Worm (Caenorhabditis elegans) whole organism, L4 larva: Measurements from ENCODE around the gene myrf-1.
A peak's percentile ranks its signal among the peaks of the same experiment; 100 is the strongest.

ENCODE experiments used
- F10B5.3 ChIP-seq: sonication (generic microtip); optimal IDR thresholded peaks from 2 replicates; lab custom pipeline; 2016; ENCODE audit warnings: mild to moderate bottlenecking, missing genetic modification characterization, missing compliant biosample characterization
- F26F4.8 ChIP-seq: fragments of 200-800 bp; sonication (Bioruptor generic); conservative IDR thresholded peaks from 2 replicates; pipeline ENCODE4 v1.3.6; 2022; ENCODE audit warnings: missing genetic modification characterization, missing compliant biosample characterization
- F49E8.2 ChIP-seq: sonication (generic microtip); optimal IDR thresholded peaks from 2 replicates; lab custom pipeline; 2016; ENCODE audit warnings: missing compliant biosample characterization, mild to moderate bottlenecking, missing genetic modification characterization, borderline replicate concordance
- T26A8.4 ChIP-seq: fragments of 200-800 bp; sonication (Bioruptor generic); IDR thresholded peaks from 2 replicates; pipeline ENCODE4 v1.3.6; 2022; ENCODE audit warnings: missing genetic modification characterization, missing compliant biosample characterization
- Y48G9A.11 ChIP-seq: fragments of 200-800 bp; sonication (Bioruptor generic); IDR thresholded peaks from 2 replicates; pipeline ENCODE4 v1.3.6; 2022; ENCODE audit warnings: missing genetic modification reagents, missing genetic modification characterization, missing compliant biosample characterization
- Y75B8A.6 ChIP-seq: fragments of 200-800 bp; sonication (Bioruptor generic); IDR thresholded peaks from 2 replicates; pipeline ENCODE4 v1.3.6; 2022; ENCODE audit warnings: missing genetic modification reagents, missing genetic modification characterization, missing compliant biosample characterization
- arid-1 ChIP-seq: fragments of 200-800 bp; sonication (Bioruptor generic); conservative IDR thresholded peaks from 2 replicates; pipeline ENCODE4 v1.3.6; 2022; ENCODE audit warnings: missing genetic modification reagents, missing genetic modification characterization, missing compliant biosample characterization
- ceh-28 ChIP-seq: fragments of 150-350 bp; optimal IDR thresholded peaks from 2 replicates; lab custom pipeline; 2014; ENCODE audit warnings: missing biosample characterization, missing genetic modification reagents, missing genetic modification characterization
- ceh-32 ChIP-seq: sonication (generic microtip); optimal IDR thresholded peaks from 2 replicates; lab custom pipeline; 2016; ENCODE audit warnings: mild to moderate bottlenecking, missing genetic modification characterization, missing compliant biosample characterization; ENCODE audit not compliant: poor library complexity
- ceh-62 ChIP-seq: sonication (generic microtip); optimal IDR thresholded peaks from 2 replicates; lab custom pipeline; 2017; ENCODE audit warnings: missing biosample characterization, missing genetic modification characterization
- ces-1 ChIP-seq: fragments of 150-350 bp; sonication (generic microtip); optimal IDR thresholded peaks from 4 replicates; lab custom pipeline; 2014; ENCODE audit warnings: missing biosample characterization, missing genetic modification reagents, missing genetic modification characterization
- cey-2 ChIP-seq: sonication (generic microtip); optimal IDR thresholded peaks from 3 replicates; lab custom pipeline; 2017; ENCODE audit warnings: missing genetic modification characterization, mild to moderate bottlenecking, missing compliant biosample characterization, antibody characterized with exemption, borderline replicate concordance; ENCODE audit not compliant: insufficient read depth
- daf-16 ChIP-seq, 3 experiments: sonication (generic microtip); optimal IDR thresholded peaks; 2 replicates each; lab custom pipeline; 2016 to 2017; ENCODE audit warnings: missing genetic modification characterization in 3 of 3, missing genetic modification reagents in 3 of 3, mild to moderate bottlenecking in 2 of 3, missing compliant biosample characterization in 2 of 3, missing biosample characterization in 1 of 3, moderate library complexity in 1 of 3
- daf-8 ChIP-seq: fragments of 200-800 bp; sonication (Bioruptor generic); IDR thresholded peaks from 2 replicates; pipeline ENCODE4 v1.3.6; 2022; ENCODE audit warnings: missing genetic modification characterization, missing compliant biosample characterization
- duxl-1 ChIP-seq: sonication (generic microtip); optimal IDR thresholded peaks from 2 replicates; lab custom pipeline; 2016; ENCODE audit warnings: mild to moderate bottlenecking, missing genetic modification characterization, moderate library complexity, missing compliant biosample characterization; ENCODE audit not compliant: poor library complexity
- egl-27 ChIP-seq: sonication (generic microtip); optimal IDR thresholded peaks from 3 replicates; lab custom pipeline; 2017; ENCODE audit warnings: missing biosample characterization, missing genetic modification reagents, missing genetic modification characterization
- fkh-10 ChIP-seq: fragments of 150-350 bp; optimal IDR thresholded peaks from 2 replicates; lab custom pipeline; 2014; ENCODE audit warnings: missing biosample characterization, missing genetic modification reagents, missing genetic modification characterization
- gei-8 ChIP-seq: fragments of 200-800 bp; sonication (Bioruptor generic); optimal IDR thresholded peaks from 2 replicates; lab custom pipeline; 2018; ENCODE audit warnings: mild to moderate bottlenecking, missing genetic modification characterization, missing compliant biosample characterization
- hmg-1.1 ChIP-seq: fragments of 200-800 bp; sonication (Bioruptor generic); IDR thresholded peaks from 2 replicates; pipeline ENCODE4 v1.3.6; 2022; ENCODE audit warnings: missing genetic modification reagents, missing genetic modification characterization, missing compliant biosample characterization
- jun-1 ChIP-seq: fragments of 150-350 bp; optimal IDR thresholded peaks from 2 replicates; lab custom pipeline; 2014; ENCODE audit warnings: missing biosample characterization, missing genetic modification reagents, missing genetic modification characterization
- lin-1 ChIP-seq: fragments of 200-800 bp; sonication (Bioruptor generic); IDR thresholded peaks from 2 replicates; pipeline ENCODE4 v1.3.6; 2022; ENCODE audit warnings: missing genetic modification reagents, missing genetic modification characterization, missing compliant biosample characterization
- lin-13 ChIP-seq: fragments of 150-350 bp; optimal IDR thresholded peaks from 2 replicates; lab custom pipeline; 2014; ENCODE audit warnings: missing biosample characterization, missing genetic modification reagents, missing genetic modification characterization
- lin-15B ChIP-seq: fragments of 150-350 bp; sonication (generic microtip); optimal IDR thresholded peaks from 3 replicates; lab custom pipeline; 2014; ENCODE audit warnings: missing biosample characterization, missing genetic modification characterization
- mdl-1 ChIP-seq, 2 experiments: fragments of 150-350 bp in 1 of 2; sonication (generic microtip) in 1 of 2; optimal IDR thresholded peaks; 2 replicates each; lab custom pipeline; 2014 to 2017; ENCODE audit warnings: missing biosample characterization in 2 of 2, missing genetic modification characterization in 2 of 2
- mep-1 ChIP-seq: fragments of 150-350 bp; sonication (generic microtip); optimal IDR thresholded peaks from 3 replicates; lab custom pipeline; 2014; ENCODE audit warnings: missing biosample characterization, missing genetic modification characterization
- nhr-111 ChIP-seq: fragments of 200-800 bp; sonication (Bioruptor generic); optimal IDR thresholded peaks from 2 replicates; lab custom pipeline; 2018; ENCODE audit warnings: mild to moderate bottlenecking, missing genetic modification characterization, missing compliant biosample characterization
- nhr-237 ChIP-seq: sonication (generic microtip); optimal IDR thresholded peaks from 2 replicates; lab custom pipeline; 2017; ENCODE audit warnings: missing biosample characterization, missing genetic modification characterization
- nhr-25 ChIP-seq: sonication (generic microtip); optimal IDR thresholded peaks from 2 replicates; lab custom pipeline; 2017; ENCODE audit warnings: missing genetic modification characterization, mild to moderate bottlenecking, missing compliant biosample characterization, antibody characterized with exemption, moderate library complexity, borderline replicate concordance; ENCODE audit not compliant: insufficient read depth
- nhr-76 ChIP-seq: fragments of 150-350 bp; optimal IDR thresholded peaks from 2 replicates; lab custom pipeline; 2014; ENCODE audit warnings: missing biosample characterization, missing genetic modification characterization
- nhr-77 ChIP-seq: fragments of 150-350 bp; optimal IDR thresholded peaks from 2 replicates; lab custom pipeline; 2014; ENCODE audit warnings: missing biosample characterization, missing genetic modification characterization
- php-3 ChIP-seq: fragments of 200-800 bp; sonication (Bioruptor generic); IDR thresholded peaks from 2 replicates; pipeline ENCODE4 v1.3.6; 2022; ENCODE audit warnings: missing genetic modification reagents, missing genetic modification characterization, missing compliant biosample characterization
- rbr-2 ChIP-seq: sonication (generic microtip); optimal IDR thresholded peaks from 2 replicates; lab custom pipeline; 2016; ENCODE audit warnings: missing genotype, missing genetic modification characterization, missing compliant biosample characterization
- saeg-2 ChIP-seq: fragments of 200-800 bp; sonication (Bioruptor generic); IDR thresholded peaks from 2 replicates; pipeline ENCODE4 v1.3.6; 2022; ENCODE audit warnings: missing genetic modification reagents, missing genetic modification characterization, missing compliant biosample characterization
- sdz-12 ChIP-seq: fragments of 200-800 bp; sonication (Bioruptor generic); optimal IDR thresholded peaks from 2 replicates; lab custom pipeline; 2018; ENCODE audit warnings: mild to moderate bottlenecking, missing genetic modification characterization, missing compliant biosample characterization
- snpc-1.2 ChIP-seq: fragments of 200-800 bp; sonication (Bioruptor generic); IDR thresholded peaks from 2 replicates; pipeline ENCODE4 v1.3.6; 2022; ENCODE audit warnings: missing genetic modification reagents, missing genetic modification characterization, missing compliant biosample characterization
- spr-3 ChIP-seq: fragments of 200-800 bp; sonication (Bioruptor generic); optimal IDR thresholded peaks from 2 replicates; lab custom pipeline; 2018; ENCODE audit warnings: mild to moderate bottlenecking, missing genetic modification characterization, missing compliant biosample characterization
- tra-1 ChIP-seq: fragments of 200-800 bp; sonication (Bioruptor generic); IDR thresholded peaks from 2 replicates; pipeline ENCODE4 v1.3.6; 2022; ENCODE audit warnings: missing genetic modification reagents, missing genetic modification characterization, missing compliant biosample characterization
- unc-62 ChIP-seq, 3 experiments: fragments of 150-350 bp in 1 of 3; sonication (generic microtip); optimal IDR thresholded peaks in 2 of 3; peaks in 1 of 3; 1 replicate in 1 of 3; 2 replicates in 2 of 3; lab custom pipeline; 2014 to 2017; ENCODE audit warnings: missing biosample characterization in 3 of 3, missing genetic modification characterization in 3 of 3, missing genetic modification reagents in 3 of 3, missing genotype in 1 of 3
- zip-11 ChIP-seq: fragments of 200-800 bp; sonication (Bioruptor generic); IDR thresholded peaks from 2 replicates; pipeline ENCODE4 v1.3.6; 2022; ENCODE audit warnings: missing genetic modification characterization, missing compliant biosample characterization

Gene myrf-1

ce11 chrII:10447348-10448316, 54.7 kb downstream of the myrf-1 start, which contains the start of gene ZK673.2 (continued):
- TF ChIP-seq fkh-10 (GFP tag; lab: Kevin White, UChicago), result no peak
- TF ChIP-seq nhr-77 (tag; lab: Kevin White, UChicago), result peak; percentile 26
- TF ChIP-seq T26A8.4 (GFP tag; lab: Robert Waterston, UW), result peak; percentile 10; the same call in 1 of the 2 replicates
- TF ChIP-seq F10B5.3 (tag; lab: Kevin White, UChicago), result no peak
- no peak for TF ChIP-seq hmg-1.1 (GFP tag; lab: Robert Waterston, UW)
- no peak for TF ChIP-seq ceh-28 (tag; lab: Kevin White, UChicago)
- TF ChIP-seq jun-1, result peak; percentile 10
- TF ChIP-seq rbr-2, result no peak
- TF ChIP-seq Y75B8A.6 (GFP tag; lab: Robert Waterston, UW), result no peak
- peak; percentile 11 for TF ChIP-seq mep-1
- peak; percentile 49 for TF ChIP-seq cey-2 (tag; lab: Kevin White, UChicago)
- no peak for TF ChIP-seq lin-15B
- no peak for TF ChIP-seq snpc-1.2 (GFP tag; lab: Robert Waterston, UW)
- no peak for TF ChIP-seq ces-1 (GFP tag; lab: Kevin White, UChicago)
- TF ChIP-seq F26F4.8, result no peak
- TF ChIP-seq gei-8 (GFP tag; lab: Kevin White, UChicago), result peak; percentile 57
- TF ChIP-seq mdl-1 (tag; optimal IDR thresholded peaks at IDR 0.05; lab: Kevin White, UChicago), result peak; percentile 48 to 92
- TF ChIP-seq nhr-111 (GFP tag; lab: Kevin White, UChicago), result no peak
- TF ChIP-seq daf-16 (GFP tag; optimal IDR thresholded peaks at IDR 0.05; lab: Kevin White, UChicago), result peak in 1 of 2 experiments; percentile 28
- peak; percentile 61 for TF ChIP-seq daf-16 (tag; optimal IDR thresholded peaks at IDR 0.05; lab: Kevin White, UChicago)
- TF ChIP-seq nhr-76 (tag; lab: Kevin White, UChicago), result no peak
- no peak for TF ChIP-seq F49E8.2 (tag; lab: Kevin White, UChicago)
- TF ChIP-seq ceh-62, result no peak
- TF ChIP-seq zip-11, result no peak
- TF ChIP-seq ceh-32 (tag; lab: Kevin White, UChicago), result no peak
- TF ChIP-seq tra-1, result peak; percentile 67
- peak in 1 of 2 experiments; percentile 99 for TF ChIP-seq unc-62 (GFP tag; optimal IDR thresholded peaks at IDR 0.05 in 1 of 2; lab: Kevin White, UChicago)
- no peak for TF ChIP-seq unc-62 (tag; optimal IDR thresholded peaks at IDR 0.05; lab: Kevin White, UChicago)
- TF ChIP-seq egl-27 (tag; lab: Kevin White, UChicago), result no peak
- no peak for TF ChIP-seq lin-13
- TF ChIP-seq duxl-1, result no peak
- no peak for TF ChIP-seq spr-3 (GFP tag; lab: Kevin White, UChicago)
- peak; percentile 43; the same call in 1 of the 2 replicates for TF ChIP-seq lin-1
- peak; percentile 68; the same call in 1 of the 2 replicates for TF ChIP-seq php-3 (GFP tag; lab: Robert Waterston, UW)
- TF ChIP-seq nhr-237, result no peak
- no peak for TF ChIP-seq daf-8 (GFP tag; lab: Robert Waterston, UW)
- no peak for TF ChIP-seq saeg-2 (GFP tag; lab: Robert Waterston, UW)
- TF ChIP-seq sdz-12 (GFP tag; lab: Kevin White, UChicago), result no peak
- TF ChIP-seq arid-1 (GFP tag; lab: Robert Waterston, UW), result no peak
- no peak for TF ChIP-seq nhr-25 (tag; lab: Kevin White, UChicago)
- TF ChIP-seq Y48G9A.11 (GFP tag; lab: Robert Waterston, UW), result no peak
- TF ChIP-seq, all 104 proteins: peak for 34
